Worm (Caenorhabditis elegans): ENCODE measurements around the gene ZC449.8.
A peak's percentile ranks its signal among the peaks of the same experiment; 100 is the strongest.

The ZC449.8 gene

ce11 chrX:4971427-4971826, 44.4 kb upstream of the ZC449.8 start (continued):
- TF ChIP-seq hmg-1.1 (GFP tag; IDR thresholded peaks at IDR 0.05): peak; percentile 63
- no peak for TF ChIP-seq madf-5 (GFP tag; IDR thresholded peaks at IDR 0.05)
- TF ChIP-seq aha-1 (tag): peak; percentile 91
- no peak for TF ChIP-seq daf-16 (GFP tag; optimal IDR thresholded peaks at IDR 0.05)
- peak; percentile 17 for TF ChIP-seq daf-16 (tag; optimal IDR thresholded peaks at IDR 0.05)
- TF ChIP-seq vab-7 (GFP tag; IDR thresholded peaks at IDR 0.05): no peak
- no peak for TF ChIP-seq nhr-102 (tag; optimal IDR thresholded peaks at IDR 0.05)
- no peak for TF ChIP-seq php-3 (GFP tag; IDR thresholded peaks at IDR 0.05)
- no peak; the same call in 1 of the 2 replicates for TF ChIP-seq snpc-1.2 (GFP tag; IDR thresholded peaks at IDR 0.05)
- no peak for TF ChIP-seq nhr-237 (tag; optimal IDR thresholded peaks at IDR 0.05)
- TF ChIP-seq F10B5.3 (tag; optimal IDR thresholded peaks at IDR 0.05): no peak
- peak; percentile 62 for TF ChIP-seq mes-2 (tag; optimal IDR thresholded peaks at IDR 0.05; ENCODE audit: poor library complexity, severe bottlenecking)
- TF ChIP-seq zag-1 (tag; optimal IDR thresholded peaks at IDR 0.05): no peak
- peak; percentile 23 for TF ChIP-seq dpl-1 (GFP tag; optimal IDR thresholded peaks at IDR 0.05)
- no peak for TF ChIP-seq D1046.2 (GFP tag; IDR thresholded peaks at IDR 0.05)
- TF ChIP-seq zfp-3 (GFP tag; conservative IDR thresholded peaks at IDR 0.05): no peak
- TF ChIP-seq mdt-29 (GFP tag; IDR thresholded peaks at IDR 0.05): no peak
- no peak for TF ChIP-seq attf-4 (tag; optimal IDR thresholded peaks at IDR 0.05)
- peak; percentile 58 for TF ChIP-seq mep-1 (tag; optimal IDR thresholded peaks at IDR 0.05)
- no peak for TF ChIP-seq zip-2 (tag; optimal IDR thresholded peaks at IDR 0.05)
- 0 out of 2 replicates have a peak, but pooled peaks have one; percentile 13 for TF ChIP-seq ceh-20 (GFP tag; IDR thresholded peaks at IDR 0.05)
- TF ChIP-seq lin-15B (tag; optimal IDR thresholded peaks at IDR 0.05): no peak
- TF ChIP-seq nhr-42 (GFP tag; IDR thresholded peaks at IDR 0.05): 0 out of 2 replicates have a peak, but pooled peaks have one; percentile 21
- TF ChIP-seq dmd-6 (GFP tag; IDR thresholded peaks at IDR 0.05): peak; percentile 35
- no peak for TF ChIP-seq nhr-111 (GFP tag; optimal IDR thresholded peaks at IDR 0.05)
- no peak for TF ChIP-seq fkh-10 (GFP tag; optimal IDR thresholded peaks at IDR 0.05)
- no peak for TF ChIP-seq ZK546.5 (tag; optimal IDR thresholded peaks at IDR 0.05)
- no peak for TF ChIP-seq Y48G9A.11 (GFP tag; IDR thresholded peaks at IDR 0.05)
- TF ChIP-seq lin-29 (GFP tag; IDR thresholded peaks at IDR 0.05): no peak
- no peak for TF ChIP-seq ceh-82 (tag; optimal IDR thresholded peaks at IDR 0.05)
- TF ChIP-seq skn-1 (tag; optimal IDR thresholded peaks at IDR 0.05): no peak
- TF ChIP-seq lim-7 (GFP tag; IDR thresholded peaks at IDR 0.05): no peak
- no peak for TF ChIP-seq F49E8.2 (tag; optimal IDR thresholded peaks at IDR 0.05; ENCODE audit: borderline replicate concordance)
- TF ChIP-seq lin-38 (GFP tag; IDR thresholded peaks at IDR 0.05): no peak
- TF ChIP-seq lir-3 (tag; optimal IDR thresholded peaks at IDR 0.05): no peak
- TF ChIP-seq zfp-2 (tag; optimal IDR thresholded peaks at IDR 0.05): no peak
- peak; percentile 68 for TF ChIP-seq nhr-25 (tag; optimal IDR thresholded peaks at IDR 0.05; ENCODE audit: borderline replicate concordance, insufficient read depth)
- TF ChIP-seq nhr-28 (tag; optimal IDR thresholded peaks at IDR 0.05): peak; percentile 50
- TF ChIP-seq spr-3 (GFP tag; optimal IDR thresholded peaks at IDR 0.05): no peak
- TF ChIP-seq F37D6.2 (tag; optimal IDR thresholded peaks at IDR 0.05): no peak
- TF ChIP-seq spr-1 (tag; optimal IDR thresholded peaks at IDR 0.05): no peak
- TF ChIP-seq pqm-1 (tag; optimal IDR thresholded peaks at IDR 0.05): no peak
- TF ChIP-seq ceh-32 (tag; optimal IDR thresholded peaks at IDR 0.05; ENCODE audit: poor library complexity): no peak
- TF ChIP-seq sdz-12 (GFP tag; optimal IDR thresholded peaks at IDR 0.05): no peak
- TF ChIP-seq Y105C5A.15 (GFP tag; IDR thresholded peaks at IDR 0.05): no peak
- TF ChIP-seq ceh-44 (GFP tag; IDR thresholded peaks at IDR 0.05): no peak
- peak; percentile 34 for TF ChIP-seq rbr-2 (tag; optimal IDR thresholded peaks at IDR 0.05)
- no peak for TF ChIP-seq daf-19 (GFP tag; conservative IDR thresholded peaks at IDR 0.05)
- TF ChIP-seq egl-27 (tag; optimal IDR thresholded peaks at IDR 0.05): no peak
- peak; percentile 40 for TF ChIP-seq hlh-11 (tag; optimal IDR thresholded peaks at IDR 0.05)
- TF ChIP-seq mdl-1 (tag; optimal IDR thresholded peaks at IDR 0.05): peak; percentile 25 to 87
- no peak for TF ChIP-seq ama-1 (optimal IDR thresholded peaks at IDR 0.05)
- TF ChIP-seq tag-97 (GFP tag; IDR thresholded peaks at IDR 0.05): no peak
